Fruit fly (Drosophila melanogaster): ENCODE measurements around the gene wntD.
A peak's percentile ranks its signal among the peaks of the same experiment; 100 is the strongest.

DNA sequence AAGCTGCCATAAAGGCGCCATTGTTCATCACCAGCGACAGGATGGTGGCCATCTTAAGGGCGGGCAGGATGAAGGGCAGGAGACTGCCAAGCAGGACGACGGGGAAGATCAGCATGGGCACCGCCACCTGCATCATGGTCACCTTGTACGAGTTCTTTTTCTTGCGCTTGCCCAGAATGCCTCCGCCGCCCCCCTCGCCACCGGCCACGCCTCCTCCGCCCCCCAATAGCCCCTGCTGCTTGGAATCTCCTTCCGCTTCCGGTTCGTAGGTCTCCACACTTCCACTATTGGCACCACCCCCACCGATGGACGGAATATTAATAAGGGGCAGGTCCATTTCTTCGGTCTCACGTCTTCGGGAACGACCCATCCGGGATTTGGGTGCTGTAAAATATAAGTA is 7.9 kb downstream of the wntD start:
- 0 out of 2 replicates have a peak, but pooled peaks have one; percentile 21 for TF ChIP-seq crol (GFP tag; IDR thresholded peaks at IDR 0.05)
- no peak for TF ChIP-seq CG2202 (tag; optimal IDR thresholded peaks at IDR 0.05)
- TF ChIP-seq dan (GFP tag; IDR thresholded peaks at IDR 0.05) = no peak
- no peak for TF ChIP-seq Mes4 (GFP tag; optimal IDR thresholded peaks at IDR 0.05)
- no peak for TF ChIP-seq Hsf (GFP tag; optimal IDR thresholded peaks at IDR 0.05)
- no peak for TF ChIP-seq Eip74EF (GFP tag; optimal IDR thresholded peaks at IDR 0.05)
- no peak for TF ChIP-seq Blimp-1 (GFP tag; optimal IDR thresholded peaks at IDR 0.05)
- no peak for TF ChIP-seq HLH54F (GFP tag; optimal IDR thresholded peaks at IDR 0.05)
- TF ChIP-seq Atf-2 (GFP tag; optimal IDR thresholded peaks at IDR 0.05) = no peak
- no peak for TF ChIP-seq CG10462 (GFP tag; optimal IDR thresholded peaks at IDR 0.05)
- TF ChIP-seq CG8359 (GFP tag; optimal IDR thresholded peaks at IDR 0.05; ENCODE audit: borderline replicate concordance) = no peak
